Worm (Caenorhabditis elegans): ENCODE measurements around the gene Y82E9BR.9.
"Not testable (repeated sequence)": the region's sequence is repeated elsewhere in the genome, so short reads cannot be mapped to it uniquely, and the experiment has no call there.

Gene Y82E9BR.9

DNA sequence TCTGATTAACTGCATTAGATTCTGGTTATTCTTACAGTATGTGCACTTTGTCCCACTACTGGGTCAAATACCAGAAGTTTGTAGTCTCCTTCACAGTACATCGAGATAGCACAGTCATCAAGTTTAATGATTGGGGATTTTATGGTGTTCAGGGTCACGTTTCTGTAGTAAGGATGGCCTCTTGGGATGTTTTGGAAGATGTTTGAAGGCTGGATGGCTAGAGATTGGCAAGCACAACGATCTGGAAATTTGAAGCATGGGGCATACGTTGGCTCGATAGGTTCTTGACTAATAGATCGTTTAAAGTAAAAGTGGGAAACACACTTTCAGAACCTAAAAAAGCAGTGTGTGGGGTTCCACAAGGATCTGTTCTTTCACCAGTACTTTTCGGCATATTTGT lies 1.6 kb downstream of the Y82E9BR.9 start, which contains the start of gene Y82E9BR.8:
Gene Y82E9BR.8, minus strand, starts transcription at position 101 of the 400 bp plus-strand sequence.
- TF ChIP-seq dmd-9 (GFP tag; IDR thresholded peaks at IDR 0.05); rbr-2 (tag; optimal IDR thresholded peaks at IDR 0.05); tag-97 (GFP tag; IDR thresholded peaks at IDR 0.05): not testable (repeated sequence)

DNA sequence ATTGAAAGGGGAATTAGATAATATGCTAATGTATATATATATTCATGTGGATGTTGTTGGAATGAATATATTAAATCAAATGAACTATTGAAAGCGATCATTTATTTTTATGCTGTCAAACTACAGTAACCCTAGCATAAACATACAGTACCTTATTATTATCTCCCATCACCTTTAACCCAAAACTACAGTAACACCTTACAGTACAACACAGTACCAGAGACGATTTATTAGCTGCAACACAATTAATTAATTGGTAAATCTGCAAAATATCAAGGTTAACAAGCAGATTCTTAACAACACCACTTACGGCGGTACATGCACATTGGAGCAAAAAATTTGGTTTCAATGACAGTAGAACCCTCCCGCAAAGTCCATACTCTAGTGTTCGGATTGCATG lies 4.2 kb downstream of the Y82E9BR.9 start, which contains the start of gene Y82E9BL.1:
Gene Y82E9BL.1, minus strand, starts transcription at position 101 of the 400 bp plus-strand sequence.
- TF ChIP-seq pqm-1 (tag; optimal IDR thresholded peaks at IDR 0.05) (no peak), daf-16 (GFP tag; optimal IDR thresholded peaks at IDR 0.05) (no peak), daf-16 (tag; optimal IDR thresholded peaks at IDR 0.05) (no peak), nhr-111 (GFP tag; optimal IDR thresholded peaks at IDR 0.05) (no peak), F44E2.7 (GFP tag; IDR thresholded peaks at IDR 0.05) (no peak)

DNA sequence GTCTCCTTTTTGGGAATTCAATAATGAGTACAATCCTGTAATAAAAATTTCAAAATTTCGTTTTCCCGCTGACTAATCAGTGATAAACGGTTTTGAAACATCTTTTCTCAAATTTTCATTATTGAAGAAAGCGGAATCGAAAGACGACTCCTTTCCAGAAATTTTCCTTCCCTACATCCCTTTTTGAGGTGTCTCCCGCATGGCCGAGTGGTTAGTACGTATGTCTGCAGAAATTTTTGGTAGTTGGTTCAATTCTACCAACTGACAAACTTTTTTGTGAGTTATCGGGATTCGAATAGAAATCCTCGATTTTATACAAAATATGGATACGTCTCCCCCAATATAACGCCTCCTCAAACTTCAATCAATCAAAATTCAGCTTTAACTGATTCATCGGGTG lies 5.0 kb downstream of the Y82E9BR.9 start:
- TF ChIP-seq snpc-4 (tag; optimal IDR thresholded peaks at IDR 0.05) (no peak), lim-7 (GFP tag; IDR thresholded peaks at IDR 0.05) (0 out of 2 replicates have a peak, but pooled peaks have one; percentile 59), ztf-11 (tag; optimal IDR thresholded peaks at IDR 0.05) (no peak), F26F4.8 (GFP tag; conservative IDR thresholded peaks at IDR 0.05) (no peak)

DNA sequence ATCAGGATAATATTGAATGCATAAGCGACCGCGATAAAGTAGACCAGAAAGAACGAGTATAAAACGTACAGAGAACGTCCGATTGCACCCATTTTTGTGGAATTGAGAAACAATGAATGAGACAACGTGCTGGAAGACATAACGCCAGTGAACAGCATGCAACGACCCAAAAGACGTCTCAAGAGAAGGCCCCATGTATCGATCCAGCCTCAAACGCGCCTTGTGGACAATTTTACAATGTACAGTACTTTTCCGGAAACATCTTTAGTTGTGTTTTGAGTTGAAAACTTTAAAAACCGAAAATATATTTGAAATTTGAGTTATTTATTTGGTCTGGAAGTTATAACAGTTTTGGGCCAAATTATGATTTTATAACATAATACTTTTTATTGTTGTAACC lies 8.8 kb downstream of the Y82E9BR.9 start, which contains the start of gene Y82E9BL.3:
Gene Y82E9BL.3, minus strand, starts transcription at position 101 of the 400 bp plus-strand sequence.
- no peak for TF ChIP-seq snpc-1.2 (GFP tag; IDR thresholded peaks at IDR 0.05)
- no peak for TF ChIP-seq ceh-82 (tag; optimal IDR thresholded peaks at IDR 0.05)
- no peak for TF ChIP-seq nhr-25 (tag; optimal IDR thresholded peaks at IDR 0.05; ENCODE audit: borderline replicate concordance, insufficient read depth)
- TF ChIP-seq nhr-102 (tag; optimal IDR thresholded peaks at IDR 0.05), result no peak
- TF ChIP-seq mes-2 (tag; optimal IDR thresholded peaks at IDR 0.05; ENCODE audit: poor library complexity, severe bottlenecking), result no peak
- TF ChIP-seq F10B5.3 (tag; optimal IDR thresholded peaks at IDR 0.05), result no peak

DNA sequence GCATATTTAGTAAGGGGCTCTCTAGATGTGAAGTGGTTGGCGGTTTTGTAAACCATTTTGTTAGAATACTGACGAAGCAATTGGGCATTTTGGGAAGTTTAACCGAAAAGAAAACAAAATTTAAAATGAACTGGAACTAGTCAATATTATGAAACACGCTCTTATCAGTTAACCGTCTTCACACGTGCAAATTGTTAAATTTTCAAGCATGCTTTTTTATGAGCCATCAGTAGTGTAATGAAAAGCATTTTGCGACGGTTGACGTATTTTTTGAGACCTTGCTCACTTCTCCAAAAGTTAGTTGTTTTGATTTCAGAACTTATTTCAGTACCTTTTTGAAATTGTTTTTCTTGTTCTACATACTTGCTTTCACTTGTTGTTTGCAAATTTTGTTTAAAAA lies 10.3 kb downstream of the Y82E9BR.9 start, which contains the start of gene fbxa-25:
Gene fbxa-25, minus strand, starts transcription at position 138 of the 400 bp plus-strand sequence.
- no peak for TF ChIP-seq lin-15B (tag; optimal IDR thresholded peaks at IDR 0.05)
- TF ChIP-seq daf-16 (GFP tag; optimal IDR thresholded peaks at IDR 0.05), result no peak
- peak; percentile 29 for TF ChIP-seq daf-16 (tag; optimal IDR thresholded peaks at IDR 0.05)
- TF ChIP-seq mdl-1 (tag; optimal IDR thresholded peaks at IDR 0.05), result peak in 1 of 2 experiments; percentile 31
- TF ChIP-seq attf-4 (tag; optimal IDR thresholded peaks at IDR 0.05), result no peak
- TF ChIP-seq nhr-28 (tag; optimal IDR thresholded peaks at IDR 0.05), result peak; percentile 34
- no peak for TF ChIP-seq nhr-11 (tag; optimal IDR thresholded peaks at IDR 0.05)
- no peak for TF ChIP-seq zfp-3 (GFP tag; conservative IDR thresholded peaks at IDR 0.05)
- TF ChIP-seq pqm-1 (tag; optimal IDR thresholded peaks at IDR 0.05), result peak; percentile 64
- no peak for TF ChIP-seq lim-7 (GFP tag; IDR thresholded peaks at IDR 0.05)
- no peak for TF ChIP-seq F44E2.7 (GFP tag; IDR thresholded peaks at IDR 0.05)
- no peak for TF ChIP-seq dpl-1 (GFP tag; optimal IDR thresholded peaks at IDR 0.05)
- TF ChIP-seq ama-1 (optimal IDR thresholded peaks at IDR 0.05), result no peak
- TF ChIP-seq mxl-3 (GFP tag; optimal IDR thresholded peaks at IDR 0.05), result peak; percentile 30
- TF ChIP-seq jun-1 (tag; optimal IDR thresholded peaks at IDR 0.05), result no peak
- TF ChIP-seq zag-1 (tag; optimal IDR thresholded peaks at IDR 0.05), result no peak
- no peak for TF ChIP-seq F49E8.2 (tag; optimal IDR thresholded peaks at IDR 0.05; ENCODE audit: borderline replicate concordance)
- no peak for TF ChIP-seq lsy-2 (tag; optimal IDR thresholded peaks at IDR 0.05)
- no peak for TF ChIP-seq snpc-4 (tag; optimal IDR thresholded peaks at IDR 0.05)
- peak in 1 of 2 experiments; percentile 20 for TF ChIP-seq hif-1 (tag; optimal IDR thresholded peaks at IDR 0.05)
- no peak for TF ChIP-seq nhr-42 (GFP tag; IDR thresholded peaks at IDR 0.05)
- 0 out of 2 replicates have a peak, but pooled peaks have one; percentile 48 for TF ChIP-seq php-3 (GFP tag; IDR thresholded peaks at IDR 0.05)
